1 fruit fly cellular context compared by ENCODE assay signal in genomic region chrX:4324781-4325180, dm6.
TF ChIP-seq lines count a peak whose summit lies in the region.

No protein-coding gene starts in this region.

TF ChIP-seq in whole organism, embryonic, 481 proteins besides CTCF, POLR2A, EP300 and RAD21 (continued from another document and continues in another):
- TF ChIP-seq jumu (GFP tag; optimal IDR thresholded peaks at IDR 0.05; lab: Kevin White, UChicago): peak; percentile 98
- peak; percentile 99 for TF ChIP-seq mam (GFP tag; optimal IDR thresholded peaks at IDR 0.05; lab: Kevin White, UChicago)
- peak; percentile 99 for TF ChIP-seq dimm (GFP tag; IDR thresholded peaks at IDR 0.05; lab: Robert Waterston, UW)
- peak; percentile 89 for TF ChIP-seq Max (GFP tag; optimal IDR thresholded peaks at IDR 0.05; lab: Kevin White, UChicago)
- peak; percentile 93 for TF ChIP-seq zen (tag; optimal IDR thresholded peaks at IDR 0.05; lab: Kevin White, UChicago)
- TF ChIP-seq pan (optimal IDR thresholded peaks at IDR 0.05; lab: Kevin White, UChicago): no peak
- TF ChIP-seq pan (GFP tag; optimal IDR thresholded peaks at IDR 0.05 in 1 of 2, IDR thresholded peaks at IDR 0.05 in 1 of 2): peak in 1 of 2 experiments; percentile 99
- TF ChIP-seq cad (GFP tag; optimal IDR thresholded peaks at IDR 0.05; lab: Kevin White, UChicago): no peak
- TF ChIP-seq CG5245 (GFP tag; optimal IDR thresholded peaks at IDR 0.05; lab: Kevin White, UChicago): peak; percentile 98
- TF ChIP-seq chif (GFP tag; optimal IDR thresholded peaks at IDR 0.05; lab: Kevin White, UChicago): peak; percentile 98
- TF ChIP-seq CG15479 (GFP tag; optimal IDR thresholded peaks at IDR 0.05; lab: Kevin White, UChicago): no peak
- peak; percentile 99 for TF ChIP-seq sob (GFP tag; IDR thresholded peaks at IDR 0.05; lab: Robert Waterston, UW)
- peak; percentile 99 for TF ChIP-seq zfh1 (GFP tag; IDR thresholded peaks at IDR 0.05; lab: Robert Waterston, UW)
- peak; percentile 94 for TF ChIP-seq shn (GFP tag; optimal IDR thresholded peaks at IDR 0.05; lab: Kevin White, UChicago)
- TF ChIP-seq CG3163 (GFP tag; optimal IDR thresholded peaks at IDR 0.05; lab: Kevin White, UChicago): peak; percentile 90
- TF ChIP-seq CG12659 (GFP tag; optimal IDR thresholded peaks at IDR 0.05; lab: Kevin White, UChicago): peak; percentile 98
- no peak for TF ChIP-seq inv (GFP tag; IDR thresholded peaks at IDR 0.05; lab: Robert Waterston, UW; ENCODE audit: partially characterized antibody)
- TF ChIP-seq CG31441 (GFP tag; IDR thresholded peaks at IDR 0.05; lab: Robert Waterston, UW): peak; percentile 91
- TF ChIP-seq CG18599 (GFP tag; optimal IDR thresholded peaks at IDR 0.05; lab: Kevin White, UChicago): peak; percentile 99
- TF ChIP-seq so (GFP tag; IDR thresholded peaks at IDR 0.05; lab: Robert Waterston, UW): peak; percentile 98
- TF ChIP-seq oc (tag; optimal IDR thresholded peaks at IDR 0.05; lab: Kevin White, UChicago): peak; percentile 97
- TF ChIP-seq Mes4 (GFP tag; optimal IDR thresholded peaks at IDR 0.05; lab: Kevin White, UChicago): peak; percentile 96
- TF ChIP-seq ERR (GFP tag; optimal IDR thresholded peaks at IDR 0.05; lab: Kevin White, UChicago): peak; percentile 97
- peak; percentile 99 for TF ChIP-seq CG14667 (GFP tag; IDR thresholded peaks at IDR 0.05; lab: Robert Waterston, UW)
- peak; percentile 98 for TF ChIP-seq CG9215 (GFP tag; IDR thresholded peaks at IDR 0.05; lab: Robert Waterston, UW)
- TF ChIP-seq pfk (GFP tag; optimal IDR thresholded peaks at IDR 0.05; lab: Kevin White, UChicago): peak; percentile 73
- TF ChIP-seq CoRest (tag; optimal IDR thresholded peaks at IDR 0.05; lab: Kevin White, UChicago): peak; percentile 98
- TF ChIP-seq CG12299 (tag; optimal IDR thresholded peaks at IDR 0.05; lab: Kevin White, UChicago): peak; percentile 97
- TF ChIP-seq C15 (GFP tag; IDR thresholded peaks at IDR 0.05; lab: Robert Waterston, UW): peak; percentile 98
- TF ChIP-seq Hmr (GFP tag; optimal IDR thresholded peaks at IDR 0.05; lab: Kevin White, UChicago): peak; percentile 99
- TF ChIP-seq fd64A (GFP tag; optimal IDR thresholded peaks at IDR 0.05; lab: Kevin White, UChicago): peak; percentile 91
- peak; percentile 73 for TF ChIP-seq CG30020 (tag; optimal IDR thresholded peaks at IDR 0.05; lab: Kevin White, UChicago)
- TF ChIP-seq CG8478 (optimal IDR thresholded peaks at IDR 0.05; lab: Kevin White, UChicago): no peak
- peak; percentile 100 for TF ChIP-seq CG12769 (tag; optimal IDR thresholded peaks at IDR 0.05; lab: Kevin White, UChicago)
- TF ChIP-seq bbx (GFP tag; IDR thresholded peaks at IDR 0.05; lab: Robert Waterston, UW; ENCODE audit: partially characterized antibody): no peak
- TF ChIP-seq Xbp1 (GFP tag; optimal IDR thresholded peaks at IDR 0.05; lab: Kevin White, UChicago): peak; percentile 98
- peak; percentile 98 for TF ChIP-seq Sox102F (GFP tag; optimal IDR thresholded peaks at IDR 0.05; lab: Kevin White, UChicago)
- TF ChIP-seq ssp (GFP tag; IDR thresholded peaks at IDR 0.05; lab: Robert Waterston, UW): peak; percentile 94
- peak; percentile 96 for TF ChIP-seq CG17568 (GFP tag; optimal IDR thresholded peaks at IDR 0.05; lab: Kevin White, UChicago)
- peak; percentile 99 for TF ChIP-seq CG6272 (GFP tag; IDR thresholded peaks at IDR 0.05; lab: Robert Waterston, UW)
- peak; percentile 96 for TF ChIP-seq CG7556 (GFP tag; optimal IDR thresholded peaks at IDR 0.05; lab: Kevin White, UChicago)
- TF ChIP-seq CG31224 (GFP tag; IDR thresholded peaks at IDR 0.05; lab: Robert Waterston, UW): peak; percentile 98
- peak; percentile 79 for TF ChIP-seq Neu2 (GFP tag; optimal IDR thresholded peaks at IDR 0.05; lab: Kevin White, UChicago; ENCODE audit: borderline replicate concordance)
- TF ChIP-seq CG18262 (tag; optimal IDR thresholded peaks at IDR 0.05; lab: Kevin White, UChicago): peak; percentile 91
- TF ChIP-seq btn (GFP tag; optimal IDR thresholded peaks at IDR 0.05; lab: Kevin White, UChicago): peak; percentile 94
- TF ChIP-seq gem (tag; optimal IDR thresholded peaks at IDR 0.05; lab: Kevin White, UChicago): peak; percentile 98
- TF ChIP-seq sd (tag; optimal IDR thresholded peaks at IDR 0.05; lab: Kevin White, UChicago): peak; percentile 93
- TF ChIP-seq Ets65A (GFP tag; lab: Kevin White, UChicago): peak; percentile 100
- TF ChIP-seq Nf-YC (tag; optimal IDR thresholded peaks at IDR 0.05; lab: Kevin White, UChicago): peak; percentile 92
- TF ChIP-seq Six4 (GFP tag; optimal IDR thresholded peaks at IDR 0.05; lab: Kevin White, UChicago): peak; percentile 97
- peak; percentile 97 for TF ChIP-seq slp2 (GFP tag; optimal IDR thresholded peaks at IDR 0.05; lab: Kevin White, UChicago)
- peak; percentile 99 for TF ChIP-seq fd3F (GFP tag; optimal IDR thresholded peaks at IDR 0.05; lab: Kevin White, UChicago)
- no peak for TF ChIP-seq Hr39 (optimal IDR thresholded peaks at IDR 0.05; lab: Kevin White, UChicago)
- peak; percentile 92 for TF ChIP-seq Adf1 (GFP tag; IDR thresholded peaks at IDR 0.05; lab: Robert Waterston, UW)
- TF ChIP-seq mld (GFP tag; IDR thresholded peaks at IDR 0.05; lab: Robert Waterston, UW; ENCODE audit: partially characterized antibody): no peak
- TF ChIP-seq CG30431 (GFP tag; optimal IDR thresholded peaks at IDR 0.05; lab: Kevin White, UChicago): peak; percentile 96
- TF ChIP-seq CG32532 (GFP tag; IDR thresholded peaks at IDR 0.05; lab: Robert Waterston, UW): peak; percentile 100
- TF ChIP-seq CG12104 (GFP tag; optimal IDR thresholded peaks at IDR 0.05; lab: Kevin White, UChicago): peak; percentile 89
- TF ChIP-seq CG15011 (GFP tag; optimal IDR thresholded peaks at IDR 0.05; lab: Kevin White, UChicago): peak; percentile 96
- no peak for TF ChIP-seq HLH4C (GFP tag; IDR thresholded peaks at IDR 0.05; lab: Robert Waterston, UW; ENCODE audit: partially characterized antibody)
- TF ChIP-seq ato (GFP tag; IDR thresholded peaks at IDR 0.05; lab: Robert Waterston, UW; ENCODE audit: partially characterized antibody): no peak
- peak in 1 of 2 experiments; percentile 66 for TF ChIP-seq crp (GFP tag; optimal IDR thresholded peaks at IDR 0.05; lab: Kevin White, UChicago)
- peak; percentile 98 for TF ChIP-seq org-1 (GFP tag; optimal IDR thresholded peaks at IDR 0.05; lab: Kevin White, UChicago)
- TF ChIP-seq otp (GFP tag; IDR thresholded peaks at IDR 0.05; lab: Robert Waterston, UW): peak; percentile 98
- TF ChIP-seq CG2116 (GFP tag; optimal IDR thresholded peaks at IDR 0.05; lab: Kevin White, UChicago): peak; percentile 63
- peak; percentile 98 for TF ChIP-seq danr (GFP tag; IDR thresholded peaks at IDR 0.05; lab: Robert Waterston, UW)
- TF ChIP-seq Abd-B (GFP tag; optimal IDR thresholded peaks at IDR 0.05; lab: Kevin White, UChicago): peak; percentile 98
- peak; percentile 98 for TF ChIP-seq ara (GFP tag; IDR thresholded peaks at IDR 0.05; lab: Robert Waterston, UW)
- TF ChIP-seq vvl (GFP tag; IDR thresholded peaks at IDR 0.05; lab: Robert Waterston, UW): peak; percentile 99
- TF ChIP-seq GATAe (GFP tag; conservative IDR thresholded peaks at IDR 0.05; lab: Robert Waterston, UW): peak; percentile 99
- TF ChIP-seq Bgb (GFP tag; IDR thresholded peaks at IDR 0.05; lab: Robert Waterston, UW; ENCODE audit: partially characterized antibody): no peak
- peak; percentile 95 for TF ChIP-seq CG13123 (GFP tag; optimal IDR thresholded peaks at IDR 0.05; lab: Kevin White, UChicago)
- TF ChIP-seq ttk (GFP tag; IDR thresholded peaks at IDR 0.05; lab: Robert Waterston, UW): peak; percentile 98
- TF ChIP-seq lilli (GFP tag; optimal IDR thresholded peaks at IDR 0.05; lab: Kevin White, UChicago): peak; percentile 99
- TF ChIP-seq Doc3 (GFP tag; IDR thresholded peaks at IDR 0.05; lab: Robert Waterston, UW; ENCODE audit: partially characterized antibody): no peak
- TF ChIP-seq CG12219 (GFP tag; optimal IDR thresholded peaks at IDR 0.05; lab: Kevin White, UChicago): peak; percentile 98
- TF ChIP-seq Fer2 (tag; optimal IDR thresholded peaks at IDR 0.05; lab: Kevin White, UChicago): peak; percentile 99
- peak; percentile 69 for TF ChIP-seq CG33557 (GFP tag; optimal IDR thresholded peaks at IDR 0.05; lab: Kevin White, UChicago)
- TF ChIP-seq ranshi (GFP tag; IDR thresholded peaks at IDR 0.05; lab: Robert Waterston, UW): peak; percentile 99
- peak; percentile 97 for TF ChIP-seq pum (GFP tag; optimal IDR thresholded peaks at IDR 0.05; lab: Kevin White, UChicago)
- TF ChIP-seq toy (GFP tag; IDR thresholded peaks at IDR 0.05; lab: Robert Waterston, UW): peak; percentile 98
- peak; percentile 88 for TF ChIP-seq CG15073 (GFP tag; optimal IDR thresholded peaks at IDR 0.05; lab: Kevin White, UChicago)
- TF ChIP-seq CG11723 (GFP tag; optimal IDR thresholded peaks at IDR 0.05; lab: Kevin White, UChicago): peak; percentile 96
- TF ChIP-seq BEAF-32 (GFP tag; optimal IDR thresholded peaks at IDR 0.05; lab: Kevin White, UChicago): peak; percentile 24
- peak; percentile 99 for TF ChIP-seq lmd (GFP tag; IDR thresholded peaks at IDR 0.05; lab: Robert Waterston, UW)
- TF ChIP-seq Side (GFP tag; optimal IDR thresholded peaks at IDR 0.05; lab: Kevin White, UChicago): peak; percentile 98
- peak; percentile 95 for TF ChIP-seq Atf3 (GFP tag; optimal IDR thresholded peaks at IDR 0.05; lab: Kevin White, UChicago)
- peak; percentile 85 for TF ChIP-seq CG7928 (GFP tag; optimal IDR thresholded peaks at IDR 0.05; lab: Kevin White, UChicago)
- TF ChIP-seq CG8924 (tag; optimal IDR thresholded peaks at IDR 0.05; lab: Kevin White, UChicago): peak; percentile 97
- TF ChIP-seq CG6683 (GFP tag; optimal IDR thresholded peaks at IDR 0.05; lab: Kevin White, UChicago): peak; percentile 96
- TF ChIP-seq Aef1 (GFP tag; IDR thresholded peaks at IDR 0.05; lab: Robert Waterston, UW): peak; percentile 99
- no peak for TF ChIP-seq h (optimal IDR thresholded peaks at IDR 0.05; lab: Kevin White, UChicago)
- TF ChIP-seq D19A (tag; optimal IDR thresholded peaks at IDR 0.05; lab: Kevin White, UChicago): peak; percentile 92
- TF ChIP-seq chinmo (GFP tag; IDR thresholded peaks at IDR 0.05; lab: Robert Waterston, UW; ENCODE audit: partially characterized antibody): no peak
- TF ChIP-seq Deaf1 (tag; optimal IDR thresholded peaks at IDR 0.05; lab: Kevin White, UChicago): peak; percentile 84
- peak; percentile 98 for TF ChIP-seq CG1603 (tag; optimal IDR thresholded peaks at IDR 0.05; lab: Kevin White, UChicago)
- TF ChIP-seq HmgZ (tag; optimal IDR thresholded peaks at IDR 0.05; lab: Kevin White, UChicago): peak; percentile 99
- TF ChIP-seq trem (tag; optimal IDR thresholded peaks at IDR 0.05; lab: Kevin White, UChicago): peak; percentile 79
- peak; percentile 35 for TF ChIP-seq gfzf (GFP tag; optimal IDR thresholded peaks at IDR 0.05; lab: Kevin White, UChicago)
- peak; percentile 70 for TF ChIP-seq bigmax (GFP tag; optimal IDR thresholded peaks at IDR 0.05; lab: Kevin White, UChicago)
- TF ChIP-seq CG30403 (GFP tag; optimal IDR thresholded peaks at IDR 0.05; lab: Kevin White, UChicago): peak; percentile 98
- peak; percentile 98 for TF ChIP-seq Optix (GFP tag; IDR thresholded peaks at IDR 0.05; lab: Robert Waterston, UW)
- peak; percentile 89 for TF ChIP-seq wek (GFP tag; optimal IDR thresholded peaks at IDR 0.05; lab: Kevin White, UChicago)
- peak; percentile 89 for TF ChIP-seq CG4707 (GFP tag; optimal IDR thresholded peaks at IDR 0.05; lab: Kevin White, UChicago)
- peak; percentile 99 for TF ChIP-seq CG7786 (GFP tag; optimal IDR thresholded peaks at IDR 0.05; lab: Kevin White, UChicago)
- peak; percentile 95 for TF ChIP-seq CG10959 (GFP tag; IDR thresholded peaks at IDR 0.05; lab: Robert Waterston, UW)
- TF ChIP-seq CG16815 (GFP tag; optimal IDR thresholded peaks at IDR 0.05; lab: Kevin White, UChicago): peak; percentile 96
- TF ChIP-seq HmgD (GFP tag; optimal IDR thresholded peaks at IDR 0.05; lab: Kevin White, UChicago): peak; percentile 98
- TF ChIP-seq schlank (tag; optimal IDR thresholded peaks at IDR 0.05; lab: Kevin White, UChicago): peak; percentile 98
- peak; percentile 99 for TF ChIP-seq ind (GFP tag; optimal IDR thresholded peaks at IDR 0.05; lab: Kevin White, UChicago)
- peak; percentile 98 for TF ChIP-seq Oli (tag; optimal IDR thresholded peaks at IDR 0.05; lab: Kevin White, UChicago)
- peak; percentile 94 for TF ChIP-seq CG7987 (GFP tag; optimal IDR thresholded peaks at IDR 0.05; lab: Kevin White, UChicago)
- TF ChIP-seq YL-1 (GFP tag; optimal IDR thresholded peaks at IDR 0.05; lab: Kevin White, UChicago): peak; percentile 76
- TF ChIP-seq CG10321 (GFP tag; IDR thresholded peaks at IDR 0.05; lab: Robert Waterston, UW): peak; percentile 88
- peak; percentile 95 for TF ChIP-seq dati (GFP tag; IDR thresholded peaks at IDR 0.05; lab: Robert Waterston, UW)
- TF ChIP-seq sisA (GFP tag; IDR thresholded peaks at IDR 0.05; lab: Robert Waterston, UW): peak; percentile 99
- TF ChIP-seq Nf-YB (GFP tag; optimal IDR thresholded peaks at IDR 0.05; lab: Kevin White, UChicago): peak; percentile 81
- TF ChIP-seq CG7745 (tag; optimal IDR thresholded peaks at IDR 0.05; lab: Kevin White, UChicago): no peak
- peak; percentile 90 for TF ChIP-seq CG9437 (GFP tag; optimal IDR thresholded peaks at IDR 0.05; lab: Kevin White, UChicago)
- TF ChIP-seq CG4820 (GFP tag; optimal IDR thresholded peaks at IDR 0.05; lab: Kevin White, UChicago): peak; percentile 97
- no peak for TF ChIP-seq tna (GFP tag; IDR thresholded peaks at IDR 0.05; lab: Robert Waterston, UW; ENCODE audit: partially characterized antibody)
- TF ChIP-seq Hsf (GFP tag; optimal IDR thresholded peaks at IDR 0.05; lab: Kevin White, UChicago): peak; percentile 99
- TF ChIP-seq sug (tag; optimal IDR thresholded peaks at IDR 0.05; lab: Kevin White, UChicago): peak; percentile 98
- TF ChIP-seq CG13894 (tag; optimal IDR thresholded peaks at IDR 0.05; lab: Kevin White, UChicago): peak; percentile 99
- peak; percentile 99 for TF ChIP-seq Gug (GFP tag; IDR thresholded peaks at IDR 0.05; lab: Robert Waterston, UW)
- TF ChIP-seq Ssrp (tag; optimal IDR thresholded peaks at IDR 0.05; lab: Kevin White, UChicago): peak; percentile 93
- peak; percentile 97 for TF ChIP-seq Hr3 (GFP tag; optimal IDR thresholded peaks at IDR 0.05; lab: Kevin White, UChicago)
- TF ChIP-seq ken (GFP tag; IDR thresholded peaks at IDR 0.05; lab: Robert Waterston, UW): peak; percentile 99
- peak; percentile 98 for TF ChIP-seq CG6689 (GFP tag; IDR thresholded peaks at IDR 0.05; lab: Robert Waterston, UW)
- TF ChIP-seq dpn (GFP tag; optimal IDR thresholded peaks at IDR 0.05; lab: Kevin White, UChicago): peak; percentile 99
- peak; percentile 96 for TF ChIP-seq CG4424 (GFP tag; optimal IDR thresholded peaks at IDR 0.05; lab: Kevin White, UChicago)
- TF ChIP-seq corto (GFP tag; optimal IDR thresholded peaks at IDR 0.05; lab: Kevin White, UChicago): peak; percentile 96
